Fruit fly (Drosophila melanogaster) whole organism, embryonic: ENCODE data around the gene Hexo2.

ENCODE experiments used
- Antp ChIP-seq: fragments of 200-800 bp; sonication (Bioruptor generic); optimal IDR thresholded peaks from 3 replicates; lab custom pipeline; 2016; ENCODE audit warnings: missing biosample characterization, missing genetic modification characterization
- CG10267 ChIP-seq: fragments of 200-800 bp; sonication (Bioruptor generic); optimal IDR thresholded peaks from 2 replicates; lab custom pipeline; 2018; ENCODE audit warnings: missing biosample characterization, mild to moderate bottlenecking, missing genetic modification characterization, moderate library complexity
- CG10462 ChIP-seq: fragments of 200-800 bp; sonication (Bioruptor generic); optimal IDR thresholded peaks from 2 replicates; lab custom pipeline; 2016; ENCODE audit warnings: missing biosample characterization, missing genetic modification characterization
- CG11723 ChIP-seq: fragments of 200-800 bp; sonication (Bioruptor generic); optimal IDR thresholded peaks from 2 replicates; lab custom pipeline; 2017; ENCODE audit warnings: missing biosample characterization, mild to moderate bottlenecking, missing genetic modification characterization
- CG1233 ChIP-seq: fragments of 200-800 bp; sonication (Bioruptor generic); optimal IDR thresholded peaks from 4 replicates; lab custom pipeline; 2018; ENCODE audit warnings: missing biosample characterization, mild to moderate bottlenecking, missing genetic modification characterization
- CG1529 ChIP-seq: fragments of 200-800 bp; sonication (Bioruptor generic); optimal IDR thresholded peaks from 3 replicates; lab custom pipeline; 2018; ENCODE audit warnings: missing biosample characterization, missing genetic modification characterization
- CG1602 ChIP-seq: fragments of 200-800 bp; sonication (Bioruptor generic); optimal IDR thresholded peaks from 3 replicates; lab custom pipeline; 2016; ENCODE audit warnings: missing biosample characterization, missing genetic modification characterization
- CG17361 ChIP-seq: fragments of 200-800 bp; sonication (Bioruptor generic); IDR thresholded peaks from 3 replicates; pipeline ENCODE4 v1.3.6; 2022; ENCODE audit warnings: missing biosample characterization, missing genetic modification characterization
- CG17802 ChIP-seq: fragments of 200-800 bp; sonication (Bioruptor generic); optimal IDR thresholded peaks from 2 replicates; lab custom pipeline; 2018; ENCODE audit warnings: missing biosample characterization, mild to moderate bottlenecking, missing genetic modification characterization, moderate library complexity
- CG18262 ChIP-seq: fragments of 200-800 bp; optimal IDR thresholded peaks from 3 replicates; lab custom pipeline; 2019; ENCODE audit warnings: missing biosample characterization, mild to moderate bottlenecking, missing genetic modification characterization, moderate library complexity
- CG18619 ChIP-seq: fragments of 200-800 bp; sonication (Bioruptor generic); optimal IDR thresholded peaks from 3 replicates; lab custom pipeline; 2017; ENCODE audit warnings: missing biosample characterization, mild to moderate bottlenecking, missing genetic modification characterization
- CG2202 ChIP-seq: fragments of 200-800 bp; sonication (Bioruptor generic); optimal IDR thresholded peaks from 2 replicates; lab custom pipeline; 2018; ENCODE audit warnings: missing biosample characterization, mild to moderate bottlenecking, missing genetic modification characterization
- CG2875 ChIP-seq: fragments of 200-800 bp; sonication (Bioruptor generic); optimal IDR thresholded peaks from 2 replicates; lab custom pipeline; 2017; ENCODE audit warnings: missing biosample characterization, mild to moderate bottlenecking, missing genetic modification characterization, missing genetic modification reagents
- CG3407 ChIP-seq: fragments of 200-800 bp; sonication (Bioruptor generic); optimal IDR thresholded peaks from 2 replicates; lab custom pipeline; 2018; ENCODE audit warnings: missing biosample characterization, mild to moderate bottlenecking, missing genetic modification characterization
- CG3726 ChIP-seq: fragments of 200-800 bp; sonication (Bioruptor generic); IDR thresholded peaks from 3 replicates; pipeline ENCODE4, ENCODE4 v1.3.6; 2022; ENCODE audit warnings: missing biosample characterization, missing genetic modification characterization
- CG4854 ChIP-seq: fragments of 200-800 bp; sonication (Bioruptor generic); optimal IDR thresholded peaks from 2 replicates; lab custom pipeline; 2016; ENCODE audit warnings: missing biosample characterization, missing genetic modification characterization, inconsistent platforms
- CG6791 ChIP-seq: fragments of 200-800 bp; sonication (Bioruptor generic); IDR thresholded peaks from 3 replicates; pipeline ENCODE4 v1.3.6; 2022; ENCODE audit warnings: missing biosample characterization, missing genetic modification characterization; ENCODE audit not compliant: partially characterized antibody
- CG7556 ChIP-seq: fragments of 200-800 bp; sonication (Bioruptor generic); optimal IDR thresholded peaks from 2 replicates; lab custom pipeline; 2017; ENCODE audit warnings: missing biosample characterization, mild to moderate bottlenecking, missing genetic modification characterization
- CG7745 ChIP-seq: fragments of 200-800 bp; sonication (Bioruptor generic); optimal IDR thresholded peaks from 2 replicates; lab custom pipeline; 2018; ENCODE audit warnings: missing biosample characterization, mild to moderate bottlenecking, missing genetic modification characterization, moderate library complexity
- CG7786 ChIP-seq: fragments of 200-800 bp; sonication (Bioruptor generic); optimal IDR thresholded peaks from 2 replicates; lab custom pipeline; 2016; ENCODE audit warnings: missing biosample characterization, missing genetic modification characterization
- CG7963 ChIP-seq: fragments of 200-800 bp; sonication (Bioruptor generic); IDR thresholded peaks from 3 replicates; pipeline ENCODE4 v1.3.6; 2022; ENCODE audit warnings: missing biosample characterization, missing genetic modification characterization; ENCODE audit not compliant: partially characterized antibody
- CG9817 ChIP-seq: fragments of 200-800 bp; sonication (Bioruptor generic); optimal IDR thresholded peaks from 2 replicates; lab custom pipeline; 2018; ENCODE audit warnings: missing biosample characterization, mild to moderate bottlenecking, missing genetic modification characterization, moderate library complexity
- D19A ChIP-seq: fragments of 200-800 bp; optimal IDR thresholded peaks from 3 replicates; lab custom pipeline; 2019; ENCODE audit warnings: missing biosample characterization, mild to moderate bottlenecking, missing genetic modification characterization, moderate library complexity
- D19B ChIP-seq: fragments of 200-800 bp; sonication (Bioruptor generic); optimal IDR thresholded peaks from 2 replicates; lab custom pipeline; 2017; ENCODE audit warnings: missing biosample characterization, mild to moderate bottlenecking, missing genetic modification characterization
- Dad ChIP-seq: fragments of 200-800 bp; sonication (Bioruptor generic); optimal IDR thresholded peaks from 3 replicates; lab custom pipeline; 2016; ENCODE audit warnings: missing biosample characterization, missing genetic modification characterization
- Dbx ChIP-seq: fragments of 200-800 bp; sonication (Bioruptor generic); IDR thresholded peaks from 3 replicates; pipeline ENCODE4 v1.3.6; 2022; ENCODE audit warnings: missing biosample characterization, missing genetic modification characterization
- E2f1 ChIP-seq: fragments of 200-800 bp; sonication (Bioruptor generic); IDR thresholded peaks from 2 replicates; pipeline ENCODE4 v1.3.6; 2022; ENCODE audit warnings: missing biosample characterization, missing genetic modification characterization
- Ets65A ChIP-seq: fragments of 200-800 bp; sonication (Bioruptor generic); peaks from one replicate; lab custom pipeline; 2016; ENCODE audit warnings: missing biosample characterization, missing genetic modification characterization
- HmgD ChIP-seq: fragments of 200-800 bp; sonication (Bioruptor generic); optimal IDR thresholded peaks from 3 replicates; lab custom pipeline; 2016; ENCODE audit warnings: missing biosample characterization, missing genetic modification characterization
- Lhr ChIP-seq: fragments of 200-800 bp; sonication (Bioruptor generic); optimal IDR thresholded peaks from 3 replicates; lab custom pipeline; 2017; ENCODE audit warnings: mild to moderate bottlenecking, missing biosample characterization, missing genetic modification reagents, missing genetic modification characterization
- NC2α ChIP-seq: fragments of 200-800 bp; sonication (Bioruptor generic); optimal IDR thresholded peaks from 2 replicates; lab custom pipeline; 2016; ENCODE audit warnings: missing biosample characterization, missing genetic modification characterization
- NFAT ChIP-seq: fragments of 200-800 bp; sonication (Bioruptor generic); IDR thresholded peaks from 2 replicates; pipeline ENCODE4 v1.3.6; 2022; ENCODE audit warnings: missing biosample characterization, missing genetic modification characterization
- NK7.1 ChIP-seq: fragments of 200-800 bp; sonication (Bioruptor generic); optimal IDR thresholded peaks from 3 replicates; lab custom pipeline; 2016; ENCODE audit warnings: missing biosample characterization, missing genetic modification characterization
- Ptx1 ChIP-seq: fragments of 200-800 bp; sonication (Bioruptor generic); IDR thresholded peaks from 2 replicates; pipeline ENCODE4 v1.3.6; 2022; ENCODE audit warnings: missing biosample characterization, missing genetic modification characterization
- Rx ChIP-seq: fragments of 200-800 bp; sonication (Bioruptor generic); IDR thresholded peaks from 2 replicates; pipeline ENCODE4 v1.3.6; 2022; ENCODE audit warnings: missing biosample characterization, missing genetic modification characterization
- Usf ChIP-seq: fragments of 200-800 bp; sonication (Bioruptor generic); optimal IDR thresholded peaks from 2 replicates; lab custom pipeline; 2017; ENCODE audit warnings: missing genotype, missing biosample characterization, missing genetic modification characterization
- Vsx1 ChIP-seq: fragments of 200-800 bp; sonication (Bioruptor generic); optimal IDR thresholded peaks from 2 replicates; lab custom pipeline; 2017; ENCODE audit warnings: missing biosample characterization, mild to moderate bottlenecking, missing genetic modification characterization, missing genetic modification reagents
- ab ChIP-seq: fragments of 200-800 bp; sonication (Bioruptor generic); optimal IDR thresholded peaks from 2 replicates; lab custom pipeline; 2016; ENCODE audit warnings: missing biosample characterization, missing genetic modification characterization
- bsh ChIP-seq, 2 experiments: fragments of 200-800 bp; sonication (Bioruptor generic); optimal IDR thresholded peaks; 2 replicates each; lab custom pipeline; 2017 to 2018; ENCODE audit warnings: mild to moderate bottlenecking in 2 of 2, missing biosample characterization in 2 of 2, missing genetic modification characterization in 2 of 2, moderate library complexity in 1 of 2
- chif ChIP-seq, 2 experiments: fragments of 200-800 bp; sonication (Bioruptor generic); optimal IDR thresholded peaks; 3 replicates each; lab custom pipeline; 2016; ENCODE audit warnings: missing biosample characterization in 2 of 2, missing genetic modification characterization in 2 of 2
- hb ChIP-seq: fragments of 200-800 bp; sonication (Bioruptor generic); IDR thresholded peaks from 3 replicates; pipeline ENCODE4 v1.3.6; 2022; ENCODE audit warnings: missing biosample characterization, missing genetic modification characterization; ENCODE audit not compliant: partially characterized antibody
- jigr1 ChIP-seq: fragments of 200-800 bp; sonication (Bioruptor generic); IDR thresholded peaks from 3 replicates; pipeline ENCODE4 v1.3.6; 2022; ENCODE audit warnings: missing biosample characterization, missing genetic modification characterization
- nmo ChIP-seq: fragments of 200-800 bp; sonication (Bioruptor generic); optimal IDR thresholded peaks from 2 replicates; lab custom pipeline; 2018; ENCODE audit warnings: missing biosample characterization, mild to moderate bottlenecking, missing genetic modification characterization, moderate library complexity
- scrt ChIP-seq: fragments of 200-800 bp; sonication (Bioruptor generic); optimal IDR thresholded peaks from 2 replicates; lab custom pipeline; 2018; ENCODE audit warnings: missing biosample characterization, mild to moderate bottlenecking, missing genetic modification characterization, moderate library complexity
- sima ChIP-seq: fragments of 200-800 bp; sonication (Bioruptor generic); optimal IDR thresholded peaks from 2 replicates; lab custom pipeline; 2016; ENCODE audit warnings: missing biosample characterization, missing genetic modification characterization
- slou ChIP-seq: fragments of 200-800 bp; sonication (Bioruptor generic); optimal IDR thresholded peaks from 3 replicates; lab custom pipeline; 2016; ENCODE audit warnings: missing biosample characterization, missing genetic modification characterization
- toy ChIP-seq: fragments of 200-800 bp; sonication (Bioruptor generic); IDR thresholded peaks from 2 replicates; pipeline ENCODE4 v1.3.6; 2022; ENCODE audit warnings: missing biosample characterization, missing genetic modification characterization
- trh ChIP-seq: fragments of 200-800 bp; sonication (Bioruptor generic); optimal IDR thresholded peaks from 2 replicates; lab custom pipeline; 2016; ENCODE audit warnings: missing biosample characterization, missing genetic modification characterization
- unpg ChIP-seq: fragments of 200-800 bp; sonication (Bioruptor generic); optimal IDR thresholded peaks from 3 replicates; lab custom pipeline; 2018; ENCODE audit warnings: missing biosample characterization, mild to moderate bottlenecking, missing genetic modification characterization, moderate library complexity
- usp ChIP-seq: fragments of >200 bp; optimal IDR thresholded peaks from 2 replicates; lab custom pipeline; 2017; ENCODE audit warnings: missing biosample characterization, missing genetic modification characterization
- zfh1 ChIP-seq: fragments of 200-800 bp; sonication (Bioruptor generic); IDR thresholded peaks from 3 replicates; pipeline ENCODE4 v1.3.6; 2022; ENCODE audit warnings: missing biosample characterization, missing genetic modification characterization

The Hexo2 gene

dm6 chrX:8723393-8723987 lies 14.0 kb downstream of the Hexo2 start (continued):
- TF ChIP-seq CG1529 (no peak), CG6791 (GFP tag; lab: Robert Waterston, UW) (no peak), NK7.1 (GFP tag; lab: Kevin White, UChicago) (no peak), CG2202 (tag; lab: Kevin White, UChicago) (no peak), Dbx (no peak), Rx (GFP tag; lab: Robert Waterston, UW) (no peak), CG1602 (no peak), nmo (peak; percentile 25), sima (GFP tag; lab: Kevin White, UChicago) (no peak), CG9817 (no peak), ab (GFP tag; lab: Kevin White, UChicago) (no peak), CG3726 (GFP tag; lab: Robert Waterston, UW) (no peak), Dad (GFP tag; lab: Kevin White, UChicago) (no peak), CG1233 (no peak), chif (GFP tag; optimal IDR thresholded peaks at IDR 0.05; lab: Kevin White, UChicago) (no peak), CG17802 (tag; lab: Kevin White, UChicago) (no peak), Lhr (GFP tag; lab: Kevin White, UChicago) (no peak), CG10267 (tag; lab: Kevin White, UChicago) (peak; percentile 19), CG7963 (GFP tag; lab: Robert Waterston, UW) (no peak), unpg (GFP tag; lab: Kevin White, UChicago) (peak; percentile 20), Vsx1 (GFP tag; lab: Kevin White, UChicago) (no peak), CG11723 (GFP tag; lab: Kevin White, UChicago) (no peak), usp (GFP tag; lab: Kevin White, UChicago) (no peak), CG4854 (GFP tag; lab: Kevin White, UChicago) (no peak), NC2α (GFP tag; lab: Kevin White, UChicago) (no peak), CG18262 (tag; lab: Kevin White, UChicago) (peak; percentile 33), CG7556 (peak; percentile 21), Antp (no peak), NFAT (GFP tag; lab: Robert Waterston, UW) (no peak), CG10462 (no peak), slou (GFP tag; lab: Kevin White, UChicago) (no peak), CG18619 (GFP tag; lab: Kevin White, UChicago) (no peak), CG7786 (GFP tag; lab: Kevin White, UChicago) (no peak), CG2875 (GFP tag; lab: Kevin White, UChicago) (no peak), scrt (GFP tag; lab: Kevin White, UChicago) (no peak), hb (GFP tag; lab: Robert Waterston, UW) (no peak), D19A (peak; percentile 26), zfh1 (GFP tag; lab: Robert Waterston, UW) (0 out of 3 replicates have a peak, but pooled peaks have one; percentile 7), HmgD (GFP tag; lab: Kevin White, UChicago) (no peak), toy (GFP tag; lab: Robert Waterston, UW) (no peak), jigr1 (no peak), Usf (GFP tag; lab: Kevin White, UChicago) (no peak), CG17361 (0 out of 3 replicates have a peak, but pooled peaks have one; percentile 21), Ptx1 (GFP tag; lab: Robert Waterston, UW) (no peak), CG3407 (GFP tag; lab: Kevin White, UChicago) (no peak), CG7745 (tag; lab: Kevin White, UChicago) (no peak), E2f1 (no peak), bsh (GFP tag; optimal IDR thresholded peaks at IDR 0.05; lab: Kevin White, UChicago) (peak in 1 of 2 experiments; percentile 55), Ets65A (GFP tag; lab: Kevin White, UChicago) (peak; percentile 57), trh (GFP tag; lab: Kevin White, UChicago) (no peak), D19B (no peak)
